Worm (Caenorhabditis elegans) whole organism, young adult: ENCODE data around the gene R03G8.1.

ENCODE experiments used
- F10E7.11 ChIP-seq: sonication (generic microtip); optimal IDR thresholded peaks from 2 replicates; lab custom pipeline; 2017; ENCODE audit warnings: mild to moderate bottlenecking, missing genetic modification characterization, moderate library complexity, missing compliant biosample characterization
- F22D6.2 ChIP-seq: sonication (generic microtip); optimal IDR thresholded peaks from 2 replicates; lab custom pipeline; 2016; ENCODE audit warnings: mild to moderate bottlenecking, missing genetic modification characterization, missing compliant biosample characterization
- ama-1 ChIP-seq, 3 experiments: fragments of 150-350 bp in 1 of 3; sonication (generic microtip) in 2 of 3; optimal IDR thresholded peaks; 2 replicates each; lab custom pipeline; 2014 to 2018; ENCODE audit warnings: missing biosample characterization in 2 of 3, missing genetic modification characterization in 2 of 3, missing genetic modification reagents in 2 of 3
- attf-3 ChIP-seq: fragments of 200-800 bp; sonication (Bioruptor generic); conservative IDR thresholded peaks from 2 replicates; pipeline ENCODE4 v1.3.6; 2022; ENCODE audit warnings: missing genetic modification reagents, missing genetic modification characterization, missing compliant biosample characterization
- ceh-40 ChIP-seq: fragments of 200-800 bp; sonication (Bioruptor generic); IDR thresholded peaks from 2 replicates; pipeline ENCODE4 v1.3.6; 2022; ENCODE audit warnings: missing genetic modification characterization, missing compliant biosample characterization
- die-1 ChIP-seq: sonication (generic microtip); optimal IDR thresholded peaks from 2 replicates; lab custom pipeline; 2016; ENCODE audit warnings: missing genotype, mild to moderate bottlenecking, missing genetic modification characterization, missing compliant biosample characterization
- hrde-1 ChIP-seq: sonication (generic microtip); optimal IDR thresholded peaks from 2 replicates; lab custom pipeline; 2016; ENCODE audit warnings: missing genetic modification characterization, mild to moderate bottlenecking, missing compliant biosample characterization, moderate library complexity, missing genotype, missing genetic modification reagents, borderline replicate concordance
- nfya-1 ChIP-seq: sonication (generic microtip); optimal IDR thresholded peaks from 2 replicates; lab custom pipeline; 2017; ENCODE audit warnings: antibody characterized with exemption, missing compliant biosample characterization, missing genetic modification characterization, borderline replicate concordance; ENCODE audit not compliant: insufficient read depth
- nhr-90 ChIP-seq: sonication (generic microtip); optimal IDR thresholded peaks from 2 replicates; lab custom pipeline; 2016; ENCODE audit warnings: missing genotype, mild to moderate bottlenecking, missing genetic modification characterization, missing compliant biosample characterization
- pha-4 ChIP-seq: fragments of 150-350 bp; sonication (generic microtip); optimal IDR thresholded peaks from 2 replicates; lab custom pipeline; 2014; ENCODE audit warnings: missing biosample characterization, missing genetic modification reagents, missing genetic modification characterization
- sea-2 ChIP-seq: fragments of 200-800 bp; sonication (Bioruptor generic); IDR thresholded peaks from 2 replicates; pipeline ENCODE4 v1.3.6; 2022; ENCODE audit warnings: missing genetic modification characterization, missing compliant biosample characterization
- snpc-4 ChIP-seq, 5 experiments: fragments of 150-350 bp in 1 of 5; sonication (generic microtip) in 4 of 5; optimal IDR thresholded peaks; 2 replicates each; lab custom pipeline; 2014 to 2018; ENCODE audit warnings: missing genetic modification characterization in 5 of 5, missing biosample characterization in 3 of 5, antibody characterized with exemption in 2 of 5, mild to moderate bottlenecking in 2 of 5, missing compliant biosample characterization in 2 of 5, missing genotype in 2 of 5, moderate library complexity in 2 of 5, missing genetic modification reagents in 1 of 5
- unc-130 ChIP-seq: sonication (generic microtip); optimal IDR thresholded peaks from 2 replicates; lab custom pipeline; 2016; ENCODE audit warnings: missing genetic modification reagents, missing genetic modification characterization, missing compliant biosample characterization

- no peak for TF ChIP-seq nfya-1
- TF ChIP-seq sea-2 (GFP tag; lab: Robert Waterston, UW) = no peak
- no peak for TF ChIP-seq F10E7.11
- TF ChIP-seq hrde-1 (tag; lab: Kevin White, UChicago) = no peak
- no peak for TF ChIP-seq snpc-4 (GFP tag; optimal IDR thresholded peaks at IDR 0.05; lab: Kevin White, UChicago)
- no peak for TF ChIP-seq snpc-4 (tag; optimal IDR thresholded peaks at IDR 0.05; lab: Kevin White, UChicago)
- no peak for TF ChIP-seq F22D6.2 (tag; lab: Kevin White, UChicago)
- no peak for TF ChIP-seq nhr-90 (tag; lab: Kevin White, UChicago)
- TF ChIP-seq pha-4 (tag; lab: Kevin White, UChicago) = no peak
- no peak for TF ChIP-seq unc-130 (GFP tag; lab: Kevin White, UChicago)
- no peak for TF ChIP-seq ceh-40 (GFP tag; lab: Robert Waterston, UW)
- no peak for TF ChIP-seq die-1 (tag; lab: Kevin White, UChicago)
- TF ChIP-seq ama-1 (optimal IDR thresholded peaks at IDR 0.05; lab: Kevin White, UChicago) = no peak
- no peak for TF ChIP-seq ama-1 (GFP tag; optimal IDR thresholded peaks at IDR 0.05; lab: Kevin White, UChicago)
- TF ChIP-seq attf-3 (GFP tag; lab: Robert Waterston, UW) = no peak
Observed at ce11 chrX:13041830-13042229, 42.5 kb upstream of the R03G8.1 start.
